Worm (Caenorhabditis elegans) whole organism, young adult: Measurements from ENCODE around the gene R05G6.10.

Experiments
- B0035.1 ChIP-seq: sonication (generic microtip); optimal IDR thresholded peaks from 2 replicates; lab custom pipeline; 2016; ENCODE audit warnings: missing genetic modification characterization, mild to moderate bottlenecking, missing compliant biosample characterization, missing genotype, missing genetic modification reagents
- C06A6.2 ChIP-seq: fragments of 200-800 bp; sonication (Bioruptor generic); conservative IDR thresholded peaks from 2 replicates; pipeline ENCODE4 v1.3.6; 2022; ENCODE audit warnings: missing genetic modification characterization, missing compliant biosample characterization
- C17E4.6 ChIP-seq: fragments of 200-800 bp; sonication (Bioruptor generic); IDR thresholded peaks from 2 replicates; pipeline ENCODE4 v1.3.6; 2022; ENCODE audit warnings: missing genetic modification reagents, missing genetic modification characterization, missing compliant biosample characterization
- F10E7.11 ChIP-seq: sonication (generic microtip); optimal IDR thresholded peaks from 2 replicates; lab custom pipeline; 2017; ENCODE audit warnings: mild to moderate bottlenecking, missing genetic modification characterization, moderate library complexity, missing compliant biosample characterization
- F22D6.2 ChIP-seq: sonication (generic microtip); optimal IDR thresholded peaks from 2 replicates; lab custom pipeline; 2016; ENCODE audit warnings: mild to moderate bottlenecking, missing genetic modification characterization, missing compliant biosample characterization
- F57C9.4 ChIP-seq: sonication (generic microtip); optimal IDR thresholded peaks from 2 replicates; lab custom pipeline; 2017; ENCODE audit warnings: mild to moderate bottlenecking, missing genetic modification characterization, missing compliant biosample characterization
- T07F8.4 ChIP-seq: sonication (generic microtip); optimal IDR thresholded peaks from 2 replicates; lab custom pipeline; 2016; ENCODE audit warnings: mild to moderate bottlenecking, missing genetic modification characterization, moderate library complexity, missing compliant biosample characterization
- T26A5.8 ChIP-seq: sonication (generic microtip); optimal IDR thresholded peaks from 2 replicates; lab custom pipeline; 2016; ENCODE audit warnings: missing genetic modification characterization, missing compliant biosample characterization
- Y53F4B.3 ChIP-seq: fragments of 200-800 bp; sonication (Bioruptor generic); IDR thresholded peaks from 2 replicates; pipeline ENCODE4 v1.3.6; 2022; ENCODE audit warnings: missing genetic modification reagents, missing genetic modification characterization, missing compliant biosample characterization
- Y79H2A.3 ChIP-seq: fragments of 200-800 bp; sonication (Bioruptor generic); conservative IDR thresholded peaks from 2 replicates; pipeline ENCODE4 v1.3.6; 2022; ENCODE audit warnings: missing genetic modification reagents, missing genetic modification characterization, missing compliant biosample characterization
- aptf-3 ChIP-seq: fragments of 200-800 bp; sonication (Bioruptor generic); IDR thresholded peaks from 2 replicates; pipeline ENCODE4 v1.3.6; 2022; ENCODE audit warnings: missing genetic modification characterization, missing compliant biosample characterization
- atf-7 ChIP-seq: sonication (generic microtip); optimal IDR thresholded peaks from 2 replicates; lab custom pipeline; 2017; ENCODE audit warnings: mild to moderate bottlenecking, missing genetic modification characterization, missing compliant biosample characterization
- athp-1 ChIP-seq: sonication (generic microtip); optimal IDR thresholded peaks from 2 replicates; lab custom pipeline; 2017; ENCODE audit warnings: mild to moderate bottlenecking, missing genetic modification characterization, missing compliant biosample characterization
- attf-3 ChIP-seq: fragments of 200-800 bp; sonication (Bioruptor generic); conservative IDR thresholded peaks from 2 replicates; pipeline ENCODE4 v1.3.6; 2022; ENCODE audit warnings: missing genetic modification reagents, missing genetic modification characterization, missing compliant biosample characterization
- cebp-2 ChIP-seq: fragments of 200-800 bp; sonication (Bioruptor generic); IDR thresholded peaks from 2 replicates; pipeline ENCODE4 v1.3.6; 2022; ENCODE audit warnings: missing genetic modification characterization, missing compliant biosample characterization
- ceh-79 ChIP-seq: sonication (generic microtip); optimal IDR thresholded peaks from 2 replicates; lab custom pipeline; 2017; ENCODE audit warnings: mild to moderate bottlenecking, missing genetic modification characterization, missing compliant biosample characterization
- ceh-91 ChIP-seq: fragments of 200-800 bp; sonication (Bioruptor generic); IDR thresholded peaks from 2 replicates; pipeline ENCODE4 v1.3.6; 2022; ENCODE audit warnings: missing genetic modification reagents, missing genetic modification characterization, missing compliant biosample characterization
- dpff-1 ChIP-seq: sonication (generic microtip); optimal IDR thresholded peaks from 2 replicates; lab custom pipeline; 2017; ENCODE audit warnings: mild to moderate bottlenecking, missing genetic modification characterization, missing compliant biosample characterization
- egl-18 ChIP-seq: fragments of 200-800 bp; sonication (Bioruptor generic); IDR thresholded peaks from 2 replicates; pipeline ENCODE4 v1.3.6; 2022; ENCODE audit warnings: missing genetic modification reagents, missing genetic modification characterization, missing compliant biosample characterization
- fkh-3 ChIP-seq: sonication (generic microtip); optimal IDR thresholded peaks from 2 replicates; lab custom pipeline; 2016; ENCODE audit warnings: mild to moderate bottlenecking, missing genetic modification characterization, missing compliant biosample characterization
- gei-17 ChIP-seq: fragments of 200-800 bp; sonication (Bioruptor generic); optimal IDR thresholded peaks from 2 replicates; lab custom pipeline; 2018; ENCODE audit warnings: mild to moderate bottlenecking, missing genetic modification characterization, missing compliant biosample characterization
- hlh-26 ChIP-seq: fragments of 200-800 bp; sonication (Bioruptor generic); conservative IDR thresholded peaks from 2 replicates; pipeline ENCODE4 v1.3.6; 2022; ENCODE audit warnings: missing genetic modification reagents, missing genetic modification characterization, missing compliant biosample characterization
- hmg-1.2 ChIP-seq: fragments of 200-800 bp; sonication (Bioruptor generic); IDR thresholded peaks from 2 replicates; pipeline ENCODE4 v1.3.6; 2022; ENCODE audit warnings: missing genetic modification reagents, missing genetic modification characterization, missing compliant biosample characterization
- let-526 ChIP-seq: fragments of 200-800 bp; sonication (Bioruptor generic); IDR thresholded peaks from 2 replicates; pipeline ENCODE4 v1.3.6; 2022; ENCODE audit warnings: missing genetic modification reagents, missing genetic modification characterization, missing compliant biosample characterization
- lin-35 ChIP-seq, 3 experiments: fragments of 150-350 bp in 2 of 3; sonication (generic microtip) in 1 of 3; optimal IDR thresholded peaks; 2 replicates each; lab custom pipeline; 2014 to 2018; ENCODE audit warnings: missing biosample characterization in 3 of 3, missing genetic modification characterization in 3 of 3, missing genetic modification reagents in 3 of 3
- lin-40 ChIP-seq: sonication (generic microtip); optimal IDR thresholded peaks from 2 replicates; lab custom pipeline; 2016; ENCODE audit warnings: missing genetic modification characterization, mild to moderate bottlenecking, missing compliant biosample characterization, missing genotype, missing genetic modification reagents
- lsl-1 ChIP-seq: fragments of 200-800 bp; sonication (Bioruptor generic); optimal IDR thresholded peaks from 2 replicates; lab custom pipeline; 2018; ENCODE audit warnings: mild to moderate bottlenecking, missing genetic modification characterization, moderate library complexity, missing compliant biosample characterization
- mcd-1 ChIP-seq: fragments of 200-800 bp; sonication (Bioruptor generic); IDR thresholded peaks from 2 replicates; pipeline ENCODE4 v1.3.6; 2022; ENCODE audit warnings: missing genetic modification reagents, missing genetic modification characterization, missing compliant biosample characterization
- mes-4 ChIP-seq: sonication (generic microtip); optimal IDR thresholded peaks from 2 replicates; lab custom pipeline; 2016; ENCODE audit warnings: missing genotype, missing genetic modification characterization, missing compliant biosample characterization
- nfya-2 ChIP-seq: fragments of 200-800 bp; sonication (Bioruptor generic); IDR thresholded peaks from 2 replicates; pipeline ENCODE4 v1.3.6; 2022; ENCODE audit warnings: missing genetic modification reagents, missing genetic modification characterization, missing compliant biosample characterization
- nhr-27 ChIP-seq: fragments of 200-800 bp; sonication (Bioruptor generic); optimal IDR thresholded peaks from 2 replicates; lab custom pipeline; 2018; ENCODE audit warnings: mild to moderate bottlenecking, missing genetic modification characterization, moderate library complexity, missing compliant biosample characterization
- nhr-80 ChIP-seq: sonication (generic microtip); optimal IDR thresholded peaks from 2 replicates; lab custom pipeline; 2016; ENCODE audit warnings: missing genetic modification characterization, missing compliant biosample characterization
- pbrm-1 ChIP-seq: fragments of 200-800 bp; sonication (Bioruptor generic); IDR thresholded peaks from 2 replicates; pipeline ENCODE4 v1.3.6; 2022; ENCODE audit warnings: missing genetic modification reagents, missing genetic modification characterization, missing compliant biosample characterization
- pha-4 ChIP-seq: fragments of 150-350 bp; sonication (generic microtip); optimal IDR thresholded peaks from 2 replicates; lab custom pipeline; 2014; ENCODE audit warnings: missing biosample characterization, missing genetic modification reagents, missing genetic modification characterization
- repo-1 ChIP-seq: sonication (generic microtip); optimal IDR thresholded peaks from 2 replicates; lab custom pipeline; 2017; ENCODE audit warnings: mild to moderate bottlenecking, missing genetic modification characterization, missing compliant biosample characterization
- rpc-1 ChIP-seq, 2 experiments: fragments of 150-350 bp in 1 of 2; sonication (generic microtip) in 1 of 2; optimal IDR thresholded peaks; 2 replicates each; lab custom pipeline; 2014 to 2018; ENCODE audit warnings: missing biosample characterization in 1 of 2, missing genetic modification characterization in 1 of 2, missing genetic modification reagents in 1 of 2, missing genotype in 1 of 2
- snpc-1.1 ChIP-seq: sonication (generic microtip); optimal IDR thresholded peaks from 2 replicates; lab custom pipeline; 2017; ENCODE audit warnings: missing genetic modification characterization, mild to moderate bottlenecking, missing compliant biosample characterization, antibody characterized with exemption, moderate library complexity, missing genotype, missing genetic modification reagents; ENCODE audit not compliant: insufficient read depth
- snpc-3.4 ChIP-seq: sonication (generic microtip); optimal IDR thresholded peaks from 2 replicates; lab custom pipeline; 2017; ENCODE audit warnings: missing genetic modification characterization, mild to moderate bottlenecking, missing compliant biosample characterization, antibody characterized with exemption, moderate library complexity, missing genotype, missing genetic modification reagents
- snpc-4 ChIP-seq, 5 experiments: fragments of 150-350 bp in 1 of 5; sonication (generic microtip) in 4 of 5; optimal IDR thresholded peaks; 2 replicates each; lab custom pipeline; 2014 to 2018; ENCODE audit warnings: missing genetic modification characterization in 5 of 5, missing biosample characterization in 3 of 5, antibody characterized with exemption in 2 of 5, mild to moderate bottlenecking in 2 of 5, missing compliant biosample characterization in 2 of 5, missing genotype in 2 of 5, moderate library complexity in 2 of 5, missing genetic modification reagents in 1 of 5
- somi-1 ChIP-seq: fragments of 200-800 bp; sonication (Bioruptor generic); optimal IDR thresholded peaks from 2 replicates; lab custom pipeline; 2018; ENCODE audit warnings: mild to moderate bottlenecking, missing genetic modification characterization, missing compliant biosample characterization
- sptf-2 ChIP-seq: fragments of 200-800 bp; sonication (Bioruptor generic); optimal IDR thresholded peaks from 2 replicates; lab custom pipeline; 2018; ENCODE audit warnings: mild to moderate bottlenecking, missing genetic modification characterization, missing compliant biosample characterization
- tlf-1 ChIP-seq: fragments of 200-800 bp; sonication (Bioruptor generic); optimal IDR thresholded peaks from 2 replicates; lab custom pipeline; 2018; ENCODE audit warnings: mild to moderate bottlenecking, missing genetic modification characterization, missing compliant biosample characterization
- unc-130 ChIP-seq: sonication (generic microtip); optimal IDR thresholded peaks from 2 replicates; lab custom pipeline; 2016; ENCODE audit warnings: missing genetic modification reagents, missing genetic modification characterization, missing compliant biosample characterization
- unc-62 ChIP-seq: fragments of 150-350 bp; optimal IDR thresholded peaks from 2 replicates; lab custom pipeline; 2014; ENCODE audit warnings: missing biosample characterization, missing genetic modification reagents, missing genetic modification characterization
- ztf-22 ChIP-seq: fragments of 200-800 bp; sonication (Bioruptor generic); optimal IDR thresholded peaks from 2 replicates; lab custom pipeline; 2018; ENCODE audit warnings: mild to moderate bottlenecking, missing genetic modification characterization, moderate library complexity, missing compliant biosample characterization
- ztf-3 ChIP-seq: fragments of 200-800 bp; sonication (Bioruptor generic); optimal IDR thresholded peaks from 2 replicates; lab custom pipeline; 2018; ENCODE audit warnings: mild to moderate bottlenecking, missing genetic modification characterization, missing compliant biosample characterization

R05G6.10 gene

DNA sequence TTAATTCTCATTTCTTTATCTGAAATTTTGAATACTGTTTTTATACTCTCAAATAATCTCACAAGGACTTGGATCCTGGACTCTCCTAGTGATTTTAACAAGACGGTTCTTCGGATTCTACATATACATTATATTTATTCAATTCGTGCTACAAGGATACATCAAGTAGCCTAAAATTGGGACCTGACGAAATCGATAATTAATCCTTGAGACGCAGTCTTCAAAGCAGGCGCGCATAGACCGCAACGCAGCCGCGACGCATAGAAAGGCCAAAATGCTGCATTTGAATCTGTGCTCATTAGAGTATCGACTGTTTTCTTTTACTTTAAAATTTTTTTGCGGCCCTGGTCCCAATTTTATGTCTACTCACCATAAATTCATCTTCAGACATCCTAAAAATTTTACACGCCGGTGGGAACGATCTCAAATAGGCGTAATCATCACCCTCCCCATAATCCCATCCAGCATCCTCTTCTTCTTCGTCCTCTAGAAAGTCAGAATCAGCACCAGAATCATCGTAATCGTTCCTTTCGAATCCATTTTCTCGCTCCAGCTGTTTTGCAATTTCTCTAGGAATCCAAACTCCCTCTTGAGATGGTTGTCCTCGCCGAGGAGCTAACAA, 32.9 kb upstream of the R05G6.10 start, which contains the start of gene cec-4:
Gene cec-4 (plus strand): TSS at position 572 of the 622 bp plus-strand sequence.
- TF ChIP-seq dpff-1 (tag; lab: Kevin White, UChicago) (no peak), lsl-1 (no peak), atf-7 (tag; lab: Kevin White, UChicago) (no peak), aptf-3 (GFP tag; lab: Robert Waterston, UW) (no peak), pbrm-1 (GFP tag; lab: Robert Waterston, UW) (no peak), Y79H2A.3 (no peak), pha-4 (tag; lab: Kevin White, UChicago) (no peak), nhr-27 (tag; lab: Kevin White, UChicago) (no peak), ceh-91 (GFP tag; lab: Robert Waterston, UW) (no peak), C17E4.6 (GFP tag; lab: Robert Waterston, UW) (no peak), let-526 (GFP tag; lab: Robert Waterston, UW) (no peak), tlf-1 (GFP tag; lab: Kevin White, UChicago) (no peak), T26A5.8 (tag; lab: Kevin White, UChicago) (no peak), unc-62 (GFP tag; lab: Kevin White, UChicago) (no peak), C06A6.2 (GFP tag; lab: Robert Waterston, UW) (no peak), snpc-4 (GFP tag; optimal IDR thresholded peaks at IDR 0.05; lab: Kevin White, UChicago) (no peak), snpc-4 (tag; optimal IDR thresholded peaks at IDR 0.05; lab: Kevin White, UChicago) (no peak), nhr-80 (no peak), ztf-3 (no peak), repo-1 (tag; lab: Kevin White, UChicago) (no peak)

DNA sequence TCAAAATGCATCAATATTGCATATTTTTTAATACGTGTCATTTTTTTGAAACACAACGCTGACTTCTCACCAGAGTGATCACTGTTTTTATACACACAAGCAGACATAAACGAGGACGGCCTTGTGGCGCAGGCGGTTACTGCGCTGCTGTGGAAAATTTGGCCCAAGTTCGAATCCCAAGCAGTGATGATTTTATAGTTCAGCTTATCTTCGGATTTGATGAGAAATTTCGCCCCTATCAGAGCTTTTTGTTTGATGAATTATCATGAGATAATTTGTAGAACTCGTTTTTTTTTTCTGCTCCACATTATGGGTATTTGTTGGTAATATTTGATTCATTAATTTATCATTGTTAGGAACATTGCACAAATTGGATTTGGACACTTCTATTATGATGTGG, 31.6 kb upstream of the R05G6.10 start:
- TF ChIP-seq dpff-1 (tag; lab: Kevin White, UChicago) (peak; percentile 38), unc-130 (peak; percentile 86), somi-1 (GFP tag; lab: Kevin White, UChicago) (peak; percentile 82), snpc-1.1 (tag; lab: Kevin White, UChicago) (peak; percentile 77), fkh-3 (peak; percentile 88), mes-4 (tag; lab: Kevin White, UChicago) (peak; percentile 92), T07F8.4 (tag; lab: Kevin White, UChicago) (peak; percentile 87), snpc-3.4 (peak; percentile 92), egl-18 (GFP tag; lab: Robert Waterston, UW) (0 out of 2 replicates have a peak, but pooled peaks have one; percentile 59), athp-1 (tag; lab: Kevin White, UChicago) (peak; percentile 91), nfya-2 (no peak), Y53F4B.3 (GFP tag; lab: Robert Waterston, UW) (peak; percentile 68; the same call in 1 of the 2 replicates), hmg-1.2 (peak; percentile 79), ztf-22 (peak; percentile 40), F22D6.2 (tag; lab: Kevin White, UChicago) (peak; percentile 67), cebp-2 (peak; percentile 85; the same call in 1 of the 2 replicates), gei-17 (GFP tag; lab: Kevin White, UChicago) (peak; percentile 48), sptf-2 (peak; percentile 94), ceh-79 (peak; percentile 91), attf-3 (GFP tag; lab: Robert Waterston, UW) (peak; percentile 73), rpc-1 (optimal IDR thresholded peaks at IDR 0.05; lab: Kevin White, UChicago) (peak; percentile 99), rpc-1 (tag; optimal IDR thresholded peaks at IDR 0.05; lab: Kevin White, UChicago) (peak; percentile 100), mcd-1 (GFP tag; lab: Robert Waterston, UW) (no peak; the same call in 1 of the 2 replicates), F57C9.4 (no peak), Y79H2A.3 (peak; percentile 75; the same call in 1 of the 2 replicates), F10E7.11 (peak; percentile 87), lin-35 (GFP tag; optimal IDR thresholded peaks at IDR 0.05; lab: Kevin White, UChicago) (peak in 2 of 3 experiments; percentile 59 to 76), B0035.1 (tag; lab: Kevin White, UChicago) (peak; percentile 86), lin-40 (tag; lab: Kevin White, UChicago) (peak; percentile 84), hlh-26 (GFP tag; lab: Robert Waterston, UW) (0 out of 2 replicates have a peak, but pooled peaks have one; percentile 47)
